Fruit fly (Drosophila melanogaster) whole organism, pupa: ENCODE measurements around the gene mRpS33.

Experiments
- CG15710 ChIP-seq: fragments of 200-800 bp; sonication (Bioruptor generic); optimal IDR thresholded peaks from 2 replicates; lab custom pipeline; 2018; ENCODE audit warnings: missing biosample characterization, mild to moderate bottlenecking, missing genetic modification characterization, moderate library complexity
- CG8159 ChIP-seq: fragments of 200-800 bp; sonication (Bioruptor generic); optimal IDR thresholded peaks from 3 replicates; lab custom pipeline; 2018; ENCODE audit warnings: missing biosample characterization, mild to moderate bottlenecking, missing genetic modification characterization, moderate library complexity
- EcR ChIP-seq: fragments of 200-800 bp; sonication (Bioruptor generic); optimal IDR thresholded peaks from 3 replicates; lab custom pipeline; 2019; ENCODE audit warnings: missing biosample characterization, missing genetic modification characterization, mild to moderate bottlenecking, moderate library complexity, missing genetic modification reagents
- rn ChIP-seq: fragments of 200-800 bp; sonication (Bioruptor generic); IDR thresholded peaks from 2 replicates; pipeline ENCODE4 v1.3.6; 2022; ENCODE audit warnings: missing biosample characterization, missing genetic modification characterization

dm6 chr3R:16389117-16389516 lies 47.3 kb downstream of the mRpS33 start:
- TF ChIP-seq rn (GFP tag; lab: Robert Waterston, UW) (no peak), CG15710 (no peak), EcR (GFP tag; lab: Kevin White, UChicago) (no peak), CG8159 (tag; lab: Kevin White, UChicago) (no peak)
